Fruit fly (Drosophila melanogaster) whole organism, embryonic: Measurements from ENCODE around the gene cher.

Source experiments
- Atf3 ChIP-seq: fragments of 200-800 bp; sonication (Bioruptor generic); optimal IDR thresholded peaks from 3 replicates; lab custom pipeline; 2016; ENCODE audit warnings: missing biosample characterization, missing genetic modification characterization
- Atf6 ChIP-seq: fragments of 200-800 bp; sonication (Bioruptor generic); IDR thresholded peaks from 2 replicates; pipeline ENCODE4 v1.3.6; 2022; ENCODE audit warnings: missing biosample characterization, missing genetic modification characterization
- CG11456 ChIP-seq: fragments of 200-800 bp; sonication (Bioruptor generic); IDR thresholded peaks from 3 replicates; pipeline ENCODE4 v1.3.6; 2022; ENCODE audit warnings: missing biosample characterization, missing genetic modification characterization
- CG12744 ChIP-seq: fragments of 200-800 bp; sonication (Bioruptor generic); optimal IDR thresholded peaks from 2 replicates; lab custom pipeline; 2016; ENCODE audit warnings: missing biosample characterization, missing genetic modification characterization
- CG13287 ChIP-seq: fragments of 200-800 bp; sonication (Bioruptor generic); IDR thresholded peaks from 2 replicates; pipeline ENCODE4 v1.3.6; 2022; ENCODE audit warnings: missing biosample characterization, missing genetic modification characterization; ENCODE audit not compliant: partially characterized antibody
- CG15514 ChIP-seq: fragments of 200-800 bp; sonication (Bioruptor generic); optimal IDR thresholded peaks from 3 replicates; lab custom pipeline; 2017; ENCODE audit warnings: missing biosample characterization, missing genetic modification characterization, mild to moderate bottlenecking, moderate library complexity, missing genetic modification reagents
- CG2875 ChIP-seq: fragments of 200-800 bp; sonication (Bioruptor generic); optimal IDR thresholded peaks from 2 replicates; lab custom pipeline; 2017; ENCODE audit warnings: missing biosample characterization, mild to moderate bottlenecking, missing genetic modification characterization, missing genetic modification reagents
- CG30403 ChIP-seq: fragments of 200-800 bp; sonication (Bioruptor generic); optimal IDR thresholded peaks from 3 replicates; lab custom pipeline; 2016; ENCODE audit warnings: missing biosample characterization, missing genetic modification characterization
- CG5953 ChIP-seq: fragments of 200-800 bp; sonication (Bioruptor generic); IDR thresholded peaks from 2 replicates; pipeline ENCODE4 v1.3.6; 2022; ENCODE audit warnings: missing biosample characterization, missing genetic modification characterization
- CG7357 ChIP-seq: fragments of 200-800 bp; sonication (Bioruptor generic); IDR thresholded peaks from 3 replicates; pipeline ENCODE4 v1.3.6; 2022; ENCODE audit warnings: missing biosample characterization, missing genetic modification characterization
- CG7987 ChIP-seq: fragments of 200-800 bp; sonication (Bioruptor generic); optimal IDR thresholded peaks from 2 replicates; lab custom pipeline; 2018; ENCODE audit warnings: missing biosample characterization, mild to moderate bottlenecking, missing genetic modification characterization, moderate library complexity
- CG8089 ChIP-seq: fragments of 200-800 bp; sonication (Bioruptor generic); optimal IDR thresholded peaks from 3 replicates; lab custom pipeline; 2016; ENCODE audit warnings: missing biosample characterization, missing genetic modification characterization
- CG8359 ChIP-seq: fragments of 200-800 bp; sonication (Bioruptor generic); optimal IDR thresholded peaks from 2 replicates; lab custom pipeline; 2017; ENCODE audit warnings: missing biosample characterization, mild to moderate bottlenecking, missing genetic modification characterization, borderline replicate concordance
- CG9215 ChIP-seq: fragments of 200-800 bp; sonication (Bioruptor generic); IDR thresholded peaks from 2 replicates; pipeline ENCODE4 v1.3.6; 2022; ENCODE audit warnings: missing biosample characterization, missing genetic modification characterization
- CG9437 ChIP-seq: fragments of 200-800 bp; sonication (Bioruptor generic); optimal IDR thresholded peaks from 2 replicates; lab custom pipeline; 2018; ENCODE audit warnings: missing biosample characterization, mild to moderate bottlenecking, missing genetic modification characterization
- CG9817 ChIP-seq: fragments of 200-800 bp; sonication (Bioruptor generic); optimal IDR thresholded peaks from 2 replicates; lab custom pipeline; 2018; ENCODE audit warnings: missing biosample characterization, mild to moderate bottlenecking, missing genetic modification characterization, moderate library complexity
- Chrac-16 ChIP-seq: fragments of 200-800 bp; sonication (Bioruptor generic); optimal IDR thresholded peaks from 3 replicates; lab custom pipeline; 2016; ENCODE audit warnings: missing biosample characterization, missing genetic modification characterization
- CrebB ChIP-seq: fragments of 200-800 bp; sonication (Bioruptor generic); optimal IDR thresholded peaks from 3 replicates; lab custom pipeline; 2018; ENCODE audit warnings: missing biosample characterization, mild to moderate bottlenecking, missing genetic modification characterization
- D19A ChIP-seq: fragments of 200-800 bp; optimal IDR thresholded peaks from 3 replicates; lab custom pipeline; 2019; ENCODE audit warnings: missing biosample characterization, mild to moderate bottlenecking, missing genetic modification characterization, moderate library complexity
- D19B ChIP-seq: fragments of 200-800 bp; sonication (Bioruptor generic); optimal IDR thresholded peaks from 2 replicates; lab custom pipeline; 2017; ENCODE audit warnings: missing biosample characterization, mild to moderate bottlenecking, missing genetic modification characterization
- Fer1 ChIP-seq: fragments of 200-800 bp; sonication (Bioruptor generic); optimal IDR thresholded peaks from 2 replicates; lab custom pipeline; 2017; ENCODE audit warnings: missing biosample characterization, mild to moderate bottlenecking, missing genetic modification characterization
- H2.0 ChIP-seq: fragments of 200-800 bp; sonication (Bioruptor generic); IDR thresholded peaks from 2 replicates; pipeline ENCODE4 v1.3.6; 2022; ENCODE audit warnings: missing biosample characterization, missing genetic modification characterization
- HLH3B ChIP-seq: fragments of 200-800 bp; sonication (Bioruptor generic); IDR thresholded peaks from 2 replicates; pipeline ENCODE4 v1.3.6; 2022; ENCODE audit warnings: missing biosample characterization, missing genetic modification characterization
- Hr51 ChIP-seq, 2 experiments: fragments of 200-800 bp; sonication (Bioruptor generic); optimal IDR thresholded peaks; 2 replicates in 1 of 2; 3 replicates in 1 of 2; lab custom pipeline; 2016 to 2018; ENCODE audit warnings: missing biosample characterization in 2 of 2, missing genetic modification characterization in 2 of 2, mild to moderate bottlenecking in 1 of 2, moderate library complexity in 1 of 2
- Ravus ChIP-seq: fragments of 200-800 bp; sonication (Bioruptor generic); IDR thresholded peaks from 2 replicates; pipeline ENCODE4 v1.3.6; 2022; ENCODE audit warnings: missing biosample characterization, missing genetic modification characterization
- Vsx1 ChIP-seq: fragments of 200-800 bp; sonication (Bioruptor generic); optimal IDR thresholded peaks from 2 replicates; lab custom pipeline; 2017; ENCODE audit warnings: missing biosample characterization, mild to moderate bottlenecking, missing genetic modification characterization, missing genetic modification reagents
- abd-A ChIP-seq: fragments of 200-800 bp; sonication (Bioruptor generic); optimal IDR thresholded peaks from 3 replicates; lab custom pipeline; 2019; ENCODE audit warnings: missing biosample characterization, mild to moderate bottlenecking, missing genetic modification characterization, moderate library complexity
- ac ChIP-seq: fragments of 200-800 bp; sonication (Bioruptor generic); optimal IDR thresholded peaks from 3 replicates; lab custom pipeline; 2017; ENCODE audit warnings: missing biosample characterization, mild to moderate bottlenecking, missing genetic modification characterization
- cato ChIP-seq: fragments of 200-800 bp; sonication (Bioruptor generic); optimal IDR thresholded peaks from 2 replicates; lab custom pipeline; 2016; ENCODE audit warnings: missing biosample characterization, missing genetic modification characterization, borderline replicate concordance
- chm ChIP-seq: fragments of 200-800 bp; sonication (Bioruptor generic); IDR thresholded peaks from 2 replicates; pipeline ENCODE4 v1.3.6; 2022; ENCODE audit warnings: missing biosample characterization, missing genetic modification characterization
- chn ChIP-seq: fragments of 200-800 bp; sonication (Bioruptor generic); optimal IDR thresholded peaks from 2 replicates; lab custom pipeline; 2016; ENCODE audit warnings: missing biosample characterization, missing genetic modification characterization
- corto ChIP-seq: fragments of 200-800 bp; sonication (Bioruptor generic); optimal IDR thresholded peaks from 2 replicates; lab custom pipeline; 2016; ENCODE audit warnings: missing biosample characterization, mild to moderate bottlenecking, missing genetic modification characterization, moderate library complexity
- crc ChIP-seq: fragments of 200-800 bp; sonication (Bioruptor generic); optimal IDR thresholded peaks from 2 replicates; lab custom pipeline; 2016; ENCODE audit warnings: missing biosample characterization, missing genetic modification characterization
- da ChIP-seq: fragments of 200-800 bp; sonication (Bioruptor generic); optimal IDR thresholded peaks from 2 replicates; lab custom pipeline; 2016; ENCODE audit warnings: missing biosample characterization, missing genetic modification characterization
- dysf ChIP-seq: fragments of 200-800 bp; sonication (Bioruptor generic); IDR thresholded peaks from 3 replicates; pipeline ENCODE4 v1.3.6; 2022; ENCODE audit warnings: missing biosample characterization, missing genetic modification characterization
- fd64A ChIP-seq: fragments of 200-800 bp; sonication (Bioruptor generic); optimal IDR thresholded peaks from 3 replicates; lab custom pipeline; 2018; ENCODE audit warnings: missing biosample characterization, mild to moderate bottlenecking, missing genetic modification characterization
- gem ChIP-seq: fragments of 200-800 bp; sonication (Bioruptor generic); optimal IDR thresholded peaks from 2 replicates; lab custom pipeline; 2019; ENCODE audit warnings: missing biosample characterization, mild to moderate bottlenecking, missing genetic modification characterization, moderate library complexity
- grn ChIP-seq: fragments of 200-800 bp; sonication (Bioruptor generic); optimal IDR thresholded peaks from 3 replicates; lab custom pipeline; 2017; ENCODE audit warnings: missing biosample characterization, missing genetic modification characterization
- jing ChIP-seq: fragments of 200-800 bp; sonication (Bioruptor generic); optimal IDR thresholded peaks from 2 replicates; lab custom pipeline; 2018; ENCODE audit warnings: missing biosample characterization, mild to moderate bottlenecking, missing genetic modification characterization
- lola ChIP-seq, 3 experiments: fragments of >200 bp in 2 of 3; fragments of 200-800 bp in 1 of 3; sonication (Bioruptor generic) in 1 of 3; optimal IDR thresholded peaks; 2 replicates each; lab custom pipeline; 2017 to 2019; ENCODE audit warnings: missing biosample characterization in 3 of 3, missing genetic modification characterization in 3 of 3, mild to moderate bottlenecking in 1 of 3, moderate library complexity in 1 of 3
- lov ChIP-seq, 2 experiments: fragments of 200-800 bp in 1 of 2; fragments of >200 bp in 1 of 2; sonication (Bioruptor generic) in 1 of 2; IDR thresholded peaks in 1 of 2; optimal IDR thresholded peaks in 1 of 2; 2 replicates in 1 of 2; 3 replicates in 1 of 2; pipeline versions ENCODE4 v1.3.6 to Lab custom; 2017 to 2022; ENCODE audit warnings: missing biosample characterization in 1 of 2, missing genetic modification characterization in 1 of 2
- maf-S ChIP-seq: fragments of 200-800 bp; sonication (Bioruptor generic); optimal IDR thresholded peaks from 2 replicates; lab custom pipeline; 2016; ENCODE audit warnings: missing biosample characterization, missing genetic modification characterization
- repo ChIP-seq: fragments of 200-800 bp; sonication (Bioruptor generic); optimal IDR thresholded peaks from 2 replicates; lab custom pipeline; 2016; ENCODE audit warnings: missing biosample characterization, missing genetic modification characterization
- row ChIP-seq: fragments of 200-800 bp; sonication (Bioruptor generic); IDR thresholded peaks from 3 replicates; pipeline ENCODE4 v1.3.6; 2022; ENCODE audit warnings: missing biosample characterization, missing genetic modification characterization
- sc ChIP-seq, 3 experiments: fragments of >200 bp in 2 of 3; fragments of 200-800 bp in 1 of 3; sonication (Bioruptor generic) in 1 of 3; optimal IDR thresholded peaks; 2 replicates in 2 of 3; 3 replicates in 1 of 3; lab custom pipeline; 2017; ENCODE audit warnings: mild to moderate bottlenecking in 1 of 3, missing biosample characterization in 1 of 3, missing genetic modification characterization in 1 of 3, missing genetic modification reagents in 1 of 3
- slp2 ChIP-seq: fragments of 200-800 bp; sonication (Bioruptor generic); optimal IDR thresholded peaks from 2 replicates; lab custom pipeline; 2016; ENCODE audit warnings: missing biosample characterization, missing genetic modification characterization
- sug ChIP-seq: fragments of 200-800 bp; optimal IDR thresholded peaks from 2 replicates; lab custom pipeline; 2019; ENCODE audit warnings: missing biosample characterization, mild to moderate bottlenecking, missing genetic modification characterization, moderate library complexity
- trh ChIP-seq: fragments of 200-800 bp; sonication (Bioruptor generic); optimal IDR thresholded peaks from 2 replicates; lab custom pipeline; 2016; ENCODE audit warnings: missing biosample characterization, missing genetic modification characterization

The cher gene

DNA sequence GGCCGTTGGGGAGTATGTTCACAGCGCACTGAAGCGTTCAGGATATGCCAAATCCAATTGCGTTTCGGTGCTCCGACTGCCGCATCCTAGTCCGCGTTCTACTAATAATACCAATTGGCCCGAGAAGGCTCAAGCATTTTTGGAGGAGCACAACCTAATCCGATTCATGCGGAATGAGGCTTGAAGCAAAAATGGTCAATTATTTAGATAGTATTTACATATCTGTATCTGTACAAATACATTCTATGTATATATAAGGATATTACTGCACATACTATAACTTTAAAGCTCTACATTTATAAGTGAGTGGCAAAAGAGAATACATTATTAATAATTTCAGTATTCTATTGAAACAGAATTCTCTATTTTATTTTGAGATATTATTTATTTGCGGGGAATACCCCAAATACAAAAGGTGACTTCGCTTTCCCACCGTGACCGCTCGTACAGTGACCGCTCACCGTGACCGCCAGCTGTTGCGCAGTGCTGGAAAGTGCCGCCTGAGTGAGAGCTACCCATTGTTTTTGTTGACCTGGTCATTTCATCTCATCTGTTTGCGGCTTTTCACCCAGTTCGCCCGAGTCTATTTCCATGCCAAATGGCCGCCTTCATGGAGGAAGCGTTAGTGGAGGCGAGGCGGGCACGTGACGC is 26.3 kb upstream of the cher start, which contains the start of gene CG5292 (continued):
- TF ChIP-seq crc (no peak), row (GFP tag; lab: Robert Waterston, UW) (peak; percentile 89), CG9817 (tag; lab: Kevin White, UChicago) (peak; percentile 45), CG9215 (0 out of 2 replicates have a peak, but pooled peaks have one; percentile 16), repo (GFP tag; lab: Kevin White, UChicago) (peak; percentile 0), CG9437 (GFP tag; lab: Kevin White, UChicago) (peak; percentile 8), sug (tag; lab: Kevin White, UChicago) (no peak), H2.0 (peak; percentile 26; the same call in 1 of the 2 replicates), Chrac-16 (peak; percentile 32), jing (GFP tag; lab: Kevin White, UChicago) (no peak), CG30403 (GFP tag; lab: Kevin White, UChicago) (peak; percentile 59), CG5953 (GFP tag; lab: Robert Waterston, UW) (0 out of 2 replicates have a peak, but pooled peaks have one; percentile 28), abd-A (tag; lab: Kevin White, UChicago) (no peak), dysf (GFP tag; lab: Robert Waterston, UW) (peak; percentile 60; the same call in 2 of the 3 replicates), maf-S (GFP tag; lab: Kevin White, UChicago) (no peak), CG7987 (GFP tag; lab: Kevin White, UChicago) (no peak), cato (GFP tag; lab: Kevin White, UChicago) (no peak), HLH3B (GFP tag; lab: Robert Waterston, UW) (peak; percentile 51), CG15514 (GFP tag; lab: Kevin White, UChicago) (peak; percentile 37), chm (0 out of 2 replicates have a peak, but pooled peaks have one; percentile 8), lola (GFP tag; optimal IDR thresholded peaks at IDR 0.05; lab: Kevin White, UChicago) (no peak), Fer1 (GFP tag; lab: Kevin White, UChicago) (no peak), CG7357 (GFP tag; lab: Robert Waterston, UW) (no peak), CG8359 (GFP tag; lab: Kevin White, UChicago) (no peak), Vsx1 (no peak), corto (no peak), Hr51 (GFP tag; optimal IDR thresholded peaks at IDR 0.05; lab: Kevin White, UChicago) (peak; percentile 44 to 59), slp2 (GFP tag; lab: Kevin White, UChicago) (no peak), CG11456 (peak; percentile 67; the same call in 1 of the 3 replicates), CG12744 (GFP tag; lab: Kevin White, UChicago) (no peak), CG13287 (GFP tag; lab: Robert Waterston, UW) (peak; percentile 71), CrebB (tag; lab: Kevin White, UChicago) (peak; percentile 19), trh (GFP tag; lab: Kevin White, UChicago) (peak; percentile 21), gem (tag; lab: Kevin White, UChicago) (no peak), CG8089 (GFP tag; lab: Kevin White, UChicago) (no peak), D19B (GFP tag; lab: Kevin White, UChicago) (peak; percentile 75), Atf6 (GFP tag; lab: Robert Waterston, UW) (no peak; the same call in 1 of the 2 replicates), fd64A (GFP tag; lab: Kevin White, UChicago) (no peak), D19A (tag; lab: Kevin White, UChicago) (no peak), Ravus (no peak), ac (GFP tag; lab: Kevin White, UChicago) (no peak), CG2875 (GFP tag; lab: Kevin White, UChicago) (peak; percentile 45), Atf3 (GFP tag; lab: Kevin White, UChicago) (no peak), sc (optimal IDR thresholded peaks at IDR 0.05; lab: Kevin White, UChicago) (no peak), sc (GFP tag; optimal IDR thresholded peaks at IDR 0.05; lab: Kevin White, UChicago) (no peak), chn (peak; percentile 52), da (GFP tag; lab: Kevin White, UChicago) (no peak), grn (GFP tag; lab: Kevin White, UChicago) (no peak), lov (optimal IDR thresholded peaks at IDR 0.05; lab: Kevin White, UChicago) (no peak), lov (GFP tag; IDR thresholded peaks at IDR 0.05; lab: Robert Waterston, UW) (0 out of 3 replicates have a peak, but pooled peaks have one; percentile 42)
